Worm (Caenorhabditis elegans) whole organism, early embryonic: ENCODE results near the gene D1005.10.
A peak's percentile ranks its signal among the peaks of the same experiment; 100 is the strongest.

Experiments used
- B0310.2 ChIP-seq: sonication (generic microtip); optimal IDR thresholded peaks from 2 replicates; lab custom pipeline; 2016; ENCODE audit warnings: mild to moderate bottlenecking, missing genetic modification characterization, missing compliant biosample characterization
- F13C5.2 ChIP-seq: sonication (generic microtip); optimal IDR thresholded peaks from 2 replicates; lab custom pipeline; 2017; ENCODE audit warnings: mild to moderate bottlenecking, missing genetic modification characterization, inconsistent platforms, missing compliant biosample characterization
- aly-1 ChIP-seq: sonication (generic microtip); optimal IDR thresholded peaks from 2 replicates; lab custom pipeline; 2016; ENCODE audit warnings: missing genetic modification characterization, missing compliant biosample characterization
- ama-1 ChIP-seq: fragments of 150-350 bp; optimal IDR thresholded peaks from 2 replicates; lab custom pipeline; 2014
- ceh-13 ChIP-seq: fragments of 200-800 bp; sonication (Bioruptor generic); optimal IDR thresholded peaks from 2 replicates; lab custom pipeline; 2018; ENCODE audit warnings: mild to moderate bottlenecking, missing genetic modification characterization, missing compliant biosample characterization
- ceh-36 ChIP-seq: sonication (generic microtip); optimal IDR thresholded peaks from 2 replicates; lab custom pipeline; 2016; ENCODE audit warnings: missing genetic modification characterization, inconsistent platforms, missing compliant biosample characterization
- ets-7 ChIP-seq: sonication (generic microtip); optimal IDR thresholded peaks from 2 replicates; lab custom pipeline; 2016; ENCODE audit warnings: missing genotype, missing genetic modification characterization, missing compliant biosample characterization
- flt-1 ChIP-seq: fragments of 200-800 bp; sonication (Bioruptor generic); IDR thresholded peaks from 2 replicates; pipeline ENCODE4 v1.3.6; 2022; ENCODE audit warnings: missing genetic modification characterization, missing compliant biosample characterization
- hmbx-1 ChIP-seq: sonication (generic microtip); optimal IDR thresholded peaks from 2 replicates; lab custom pipeline; 2016; ENCODE audit warnings: mild to moderate bottlenecking, missing genetic modification characterization, missing compliant biosample characterization
- hmg-4 ChIP-seq: fragments of 200-800 bp; sonication (Bioruptor generic); optimal IDR thresholded peaks from 2 replicates; lab custom pipeline; 2018; ENCODE audit warnings: mild to moderate bottlenecking, missing genetic modification characterization, missing compliant biosample characterization
- hnd-1 ChIP-seq: sonication (generic microtip); optimal IDR thresholded peaks from 2 replicates; lab custom pipeline; 2016; ENCODE audit warnings: missing genetic modification characterization, missing compliant biosample characterization
- pes-1 ChIP-seq: fragments of 200-800 bp; sonication (Bioruptor generic); IDR thresholded peaks from 2 replicates; pipeline ENCODE4 v1.3.6; 2022; ENCODE audit warnings: missing genetic modification reagents, missing genetic modification characterization, missing compliant biosample characterization
- scrt-1 ChIP-seq: fragments of 200-800 bp; sonication (Bioruptor generic); IDR thresholded peaks from 2 replicates; pipeline ENCODE4 v1.3.6; 2022; ENCODE audit warnings: missing genetic modification characterization, missing compliant biosample characterization
- sea-1 ChIP-seq: fragments of 200-800 bp; sonication (Bioruptor generic); conservative IDR thresholded peaks from 2 replicates; pipeline ENCODE4 v1.3.6; 2022; ENCODE audit warnings: missing genetic modification characterization, missing compliant biosample characterization
- tbx-11 ChIP-seq: fragments of 200-800 bp; sonication (Bioruptor generic); IDR thresholded peaks from 2 replicates; pipeline ENCODE4 v1.3.6; 2022; ENCODE audit warnings: missing genetic modification characterization, missing compliant biosample characterization
- tbx-37 ChIP-seq: fragments of 200-800 bp; sonication (Bioruptor generic); conservative IDR thresholded peaks from 2 replicates; pipeline ENCODE4 v1.3.6; 2022; ENCODE audit warnings: missing genetic modification reagents, missing genetic modification characterization, missing compliant biosample characterization
- tra-4 ChIP-seq: sonication (generic microtip); optimal IDR thresholded peaks from 2 replicates; lab custom pipeline; 2017; ENCODE audit warnings: missing genetic modification characterization, missing compliant biosample characterization

D1005.10 gene

ce11 chrX:1502914-1503313, 16.9 kb upstream of the D1005.10 start:
- TF ChIP-seq hmbx-1 = no peak

ce11 chrX:1502490-1502889, 16.5 kb upstream of the D1005.10 start, which contains the start of gene F09E10.1:
F09E10.1 (plus strand) TSS chrX:1502790.
- TF ChIP-seq scrt-1 (GFP tag; lab: Robert Waterston, UW) (no peak), ceh-13 (no peak), hmbx-1 (no peak), flt-1 (no peak), tra-4 (tag; lab: Kevin White, UChicago) (no peak), hmg-4 (GFP tag; lab: Kevin White, UChicago) (no peak), aly-1 (no peak), pes-1 (GFP tag; lab: Robert Waterston, UW) (no peak), hnd-1 (tag; lab: Kevin White, UChicago) (no peak), B0310.2 (no peak), ama-1 (no peak), tbx-37 (GFP tag; lab: Robert Waterston, UW) (no peak), ceh-36 (tag; lab: Kevin White, UChicago) (no peak)

DNA sequence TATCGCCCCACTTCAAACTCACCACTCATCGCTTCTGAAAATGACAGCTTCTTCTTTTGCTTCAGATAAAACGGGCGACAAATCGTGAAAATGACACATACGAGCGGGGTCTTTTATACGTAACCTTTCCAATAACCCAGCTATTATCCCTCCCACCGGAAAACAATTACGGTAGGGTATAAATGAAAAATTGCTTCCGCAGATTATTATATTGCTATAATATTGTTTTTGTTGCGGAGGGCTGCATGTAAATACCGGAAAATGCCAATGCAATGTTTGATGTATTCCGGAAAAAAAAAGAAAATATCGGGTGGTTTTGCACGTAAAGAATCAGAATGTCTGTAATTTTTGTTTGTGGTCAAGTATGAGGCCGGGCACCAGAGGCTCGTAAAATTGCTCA, 15.8 kb upstream of the D1005.10 start, which contains the start of gene F09E10.7:
F09E10.7 (minus strand) TSS at position 101 of the 400 bp plus-strand sequence.
- no peak for TF ChIP-seq B0310.2
- TF ChIP-seq flt-1 = no peak
- TF ChIP-seq aly-1 = no peak
- no peak for TF ChIP-seq tbx-11 (GFP tag; lab: Robert Waterston, UW)
- TF ChIP-seq ceh-13 = no peak
- TF ChIP-seq sea-1 (GFP tag; lab: Robert Waterston, UW) = no peak
- no peak for TF ChIP-seq hmbx-1
- no peak for TF ChIP-seq hmg-4 (GFP tag; lab: Kevin White, UChicago)
- no peak for TF ChIP-seq ets-7 (tag; lab: Kevin White, UChicago)
- TF ChIP-seq ama-1 = no peak

ce11 chrX:1499499-1499898, 13.5 kb upstream of the D1005.10 start:
- no peak for TF ChIP-seq hnd-1 (tag; lab: Kevin White, UChicago)
- no peak for TF ChIP-seq ets-7 (tag; lab: Kevin White, UChicago)
- TF ChIP-seq ceh-36 (tag; lab: Kevin White, UChicago) = no peak
- TF ChIP-seq B0310.2 = no peak
- no peak for TF ChIP-seq ceh-13
- no peak for TF ChIP-seq pes-1 (GFP tag; lab: Robert Waterston, UW)
- TF ChIP-seq tbx-11 (GFP tag; lab: Robert Waterston, UW) = no peak
- TF ChIP-seq aly-1 = no peak
- TF ChIP-seq tra-4 (tag; lab: Kevin White, UChicago) = no peak
- no peak for TF ChIP-seq tbx-37 (GFP tag; lab: Robert Waterston, UW)
- TF ChIP-seq scrt-1 (GFP tag; lab: Robert Waterston, UW) = no peak
- no peak for TF ChIP-seq sea-1 (GFP tag; lab: Robert Waterston, UW)
- TF ChIP-seq ama-1 = no peak
- no peak for TF ChIP-seq hmbx-1
- no peak for TF ChIP-seq hmg-4 (GFP tag; lab: Kevin White, UChicago)
- TF ChIP-seq F13C5.2 (tag; lab: Kevin White, UChicago) = no peak
- TF ChIP-seq flt-1 = no peak

ce11 chrX:1497581-1497980, 11.6 kb upstream of the D1005.10 start, which contains the start of gene F09E10.6:
F09E10.6 (minus strand) TSS chrX:1497681.
- TF ChIP-seq tbx-37 (GFP tag; lab: Robert Waterston, UW) (no peak), ceh-13 (no peak), hmbx-1 (no peak), hmg-4 (GFP tag; lab: Kevin White, UChicago) (no peak), aly-1 (no peak), tbx-11 (GFP tag; lab: Robert Waterston, UW) (no peak), B0310.2 (no peak), scrt-1 (GFP tag; lab: Robert Waterston, UW) (no peak)

ce11 chrX:1495980-1496379, 10.0 kb upstream of the D1005.10 start:
- TF ChIP-seq ceh-36 (tag; lab: Kevin White, UChicago) (peak; percentile 63), hmg-4 (GFP tag; lab: Kevin White, UChicago) (no peak), ceh-13 (no peak)

DNA sequence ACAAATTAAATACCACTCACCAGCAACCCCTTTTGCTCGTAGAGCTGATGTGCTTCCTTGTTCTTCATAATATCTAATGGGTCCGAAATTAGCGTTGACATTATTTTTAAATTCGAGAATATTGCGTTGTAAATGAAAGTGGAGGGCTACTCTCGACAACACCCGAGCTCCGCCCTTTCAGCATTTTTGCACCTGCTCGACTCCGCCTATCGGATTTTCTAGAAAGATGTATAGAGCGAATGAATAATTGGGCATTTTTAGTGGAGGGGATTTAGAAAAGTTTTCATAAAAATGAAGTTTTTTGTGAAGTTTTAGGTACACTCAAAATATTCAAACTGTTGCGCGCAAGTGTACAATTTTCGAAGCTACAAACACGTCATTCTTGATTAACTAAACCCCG, 8.3 kb upstream of the D1005.10 start, which contains the start of gene F09E10.5:
F09E10.5 (minus strand) TSS at position 101 of the 400 bp plus-strand sequence.
- TF ChIP-seq F13C5.2 (tag; lab: Kevin White, UChicago) (no peak), B0310.2 (no peak), aly-1 (no peak), tbx-11 (GFP tag; lab: Robert Waterston, UW) (no peak), tbx-37 (GFP tag; lab: Robert Waterston, UW) (no peak), hnd-1 (tag; lab: Kevin White, UChicago) (no peak), ceh-36 (tag; lab: Kevin White, UChicago) (no peak), hmg-4 (GFP tag; lab: Kevin White, UChicago) (no peak), pes-1 (GFP tag; lab: Robert Waterston, UW) (no peak), ets-7 (tag; lab: Kevin White, UChicago) (no peak), sea-1 (GFP tag; lab: Robert Waterston, UW) (no peak), hmbx-1 (no peak), scrt-1 (GFP tag; lab: Robert Waterston, UW) (no peak), flt-1 (no peak), ama-1 (no peak), ceh-13 (no peak), tra-4 (tag; lab: Kevin White, UChicago) (no peak)

- TF ChIP-seq tbx-11 (GFP tag; lab: Robert Waterston, UW) (no peak), aly-1 (no peak), hmbx-1 (no peak), hnd-1 (tag; lab: Kevin White, UChicago) (no peak), sea-1 (GFP tag; lab: Robert Waterston, UW) (no peak), ceh-36 (tag; lab: Kevin White, UChicago) (no peak), pes-1 (GFP tag; lab: Robert Waterston, UW) (no peak), flt-1 (no peak), ceh-13 (no peak), ets-7 (tag; lab: Kevin White, UChicago) (no peak), hmg-4 (GFP tag; lab: Kevin White, UChicago) (no peak), tra-4 (tag; lab: Kevin White, UChicago) (no peak), scrt-1 (GFP tag; lab: Robert Waterston, UW) (no peak), B0310.2 (no peak), ama-1 (no peak)
Measured at ce11 chrX:1492174-1492573, 6.2 kb upstream of the D1005.10 start.
